Worm (Caenorhabditis elegans): Measurements from ENCODE around the gene F58E6.11.

The F58E6.11 gene

DNA sequence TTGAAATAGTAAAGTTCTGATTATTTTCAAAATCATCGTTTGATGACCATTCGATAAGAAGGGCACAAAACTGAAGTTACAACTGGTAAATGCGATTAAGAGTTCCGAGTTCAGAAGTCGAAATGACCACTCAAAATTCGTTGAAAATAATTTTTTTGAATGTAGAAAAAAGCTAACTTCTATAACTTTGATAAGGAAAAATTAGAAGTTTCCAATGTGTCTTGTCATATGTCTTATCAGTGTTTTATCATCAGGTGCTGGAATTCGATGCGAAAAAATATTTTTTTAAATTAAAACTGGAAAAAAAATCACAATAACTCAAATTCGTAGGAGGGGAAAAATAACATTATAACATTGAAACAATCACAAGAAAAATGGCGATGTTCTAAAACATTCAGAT, 32.1 kb downstream of the F58E6.11 start:
- TF ChIP-seq lsy-2 (tag; optimal IDR thresholded peaks at IDR 0.05) = no peak

DNA sequence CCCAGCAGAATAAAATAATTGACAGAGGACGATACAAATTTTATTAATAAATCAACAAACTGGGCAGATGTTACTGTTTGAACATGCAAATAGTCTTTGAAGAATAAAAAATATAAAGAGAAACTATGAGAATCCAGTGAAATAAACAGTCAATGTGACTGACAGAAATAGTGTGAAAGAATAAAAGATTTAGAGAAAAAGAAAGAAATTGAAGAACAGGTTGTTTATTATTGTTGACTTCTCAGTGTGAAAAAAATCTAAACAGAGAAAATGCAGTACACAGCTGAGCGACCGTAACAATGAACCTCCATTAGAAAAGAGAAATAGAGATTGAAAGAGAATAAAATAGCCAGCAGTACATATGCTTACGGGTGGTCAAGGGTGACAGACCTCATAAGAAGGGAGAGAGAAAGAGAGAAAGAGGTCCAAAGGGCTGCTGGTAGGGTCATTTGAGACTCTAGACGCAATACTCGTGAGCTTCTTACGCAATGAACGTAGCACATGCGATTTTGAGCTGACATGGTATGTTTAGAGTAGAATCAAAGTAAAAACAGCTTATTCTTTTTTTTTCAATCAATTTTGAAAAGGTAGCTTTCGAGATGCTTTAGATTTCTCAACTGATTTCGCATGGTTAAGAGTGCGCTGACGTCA, 33.6 kb downstream of the F58E6.11 start, which contains the start of gene slcr-46.3:
TSS of gene slcr-46.3 (minus strand) at position 86 of the 651 bp plus-strand sequence.
- TF ChIP-seq lin-13 (tag; optimal IDR thresholded peaks at IDR 0.05) (no peak), zip-8 (tag; optimal IDR thresholded peaks at IDR 0.05) (peak; percentile 84), M03D4.4 (tag; optimal IDR thresholded peaks at IDR 0.05) (peak; percentile 34), ceh-83 (GFP tag; optimal IDR thresholded peaks at IDR 0.05) (no peak), elt-1 (tag; optimal IDR thresholded peaks at IDR 0.05; ENCODE audit: borderline replicate concordance, insufficient read depth) (no peak), sptf-1 (tag; optimal IDR thresholded peaks at IDR 0.05) (no peak), ztf-11 (tag; optimal IDR thresholded peaks at IDR 0.05) (no peak), unc-120 (tag; optimal IDR thresholded peaks at IDR 0.05; ENCODE audit: poor library complexity, severe bottlenecking) (no peak), lsy-2 (tag; optimal IDR thresholded peaks at IDR 0.05) (no peak), ham-2 (GFP tag; optimal IDR thresholded peaks at IDR 0.05) (peak; percentile 32), nhr-12 (tag; optimal IDR thresholded peaks at IDR 0.05) (no peak), unc-62 (GFP tag; optimal IDR thresholded peaks at IDR 0.05) (peak; percentile 10), elt-3 (tag; optimal IDR thresholded peaks at IDR 0.05) (no peak), nhr-28 (tag; optimal IDR thresholded peaks at IDR 0.05) (no peak), bed-3 (GFP tag; optimal IDR thresholded peaks at IDR 0.05) (no peak), ceh-43 (GFP tag; optimal IDR thresholded peaks at IDR 0.05) (no peak), sem-2 (GFP tag; optimal IDR thresholded peaks at IDR 0.05) (no peak), unc-39 (tag; optimal IDR thresholded peaks at IDR 0.05) (no peak), ceh-39 (tag; optimal IDR thresholded peaks at IDR 0.05) (no peak), drap-1 (GFP tag; optimal IDR thresholded peaks at IDR 0.05) (no peak), nhr-2 (tag; optimal IDR thresholded peaks at IDR 0.05) (peak; percentile 64), ces-1 (GFP tag; optimal IDR thresholded peaks at IDR 0.05) (no peak), cnd-1 (tag; optimal IDR thresholded peaks at IDR 0.05) (no peak), lin-32 (GFP tag; optimal IDR thresholded peaks at IDR 0.05) (no peak), mab-5 (tag; optimal IDR thresholded peaks at IDR 0.05) (peak; percentile 6), mls-2 (tag; optimal IDR thresholded peaks at IDR 0.05) (no peak), snpc-4 (tag; optimal IDR thresholded peaks at IDR 0.05) (no peak), pha-4 (tag; optimal IDR thresholded peaks at IDR 0.05) (peak; percentile 43), flh-1 (GFP tag; optimal IDR thresholded peaks at IDR 0.05) (no peak), nhr-237 (tag; optimal IDR thresholded peaks at IDR 0.05) (no peak), mep-1 (tag; optimal IDR thresholded peaks at IDR 0.05) (peak; percentile 17), tbx-8 (GFP tag; optimal IDR thresholded peaks at IDR 0.05) (no peak), nhr-76 (tag; optimal IDR thresholded peaks at IDR 0.05) (no peak), hlh-1 (tag; optimal IDR thresholded peaks at IDR 0.05) (no peak), blmp-1 (tag; optimal IDR thresholded peaks at IDR 0.05) (no peak)

DNA sequence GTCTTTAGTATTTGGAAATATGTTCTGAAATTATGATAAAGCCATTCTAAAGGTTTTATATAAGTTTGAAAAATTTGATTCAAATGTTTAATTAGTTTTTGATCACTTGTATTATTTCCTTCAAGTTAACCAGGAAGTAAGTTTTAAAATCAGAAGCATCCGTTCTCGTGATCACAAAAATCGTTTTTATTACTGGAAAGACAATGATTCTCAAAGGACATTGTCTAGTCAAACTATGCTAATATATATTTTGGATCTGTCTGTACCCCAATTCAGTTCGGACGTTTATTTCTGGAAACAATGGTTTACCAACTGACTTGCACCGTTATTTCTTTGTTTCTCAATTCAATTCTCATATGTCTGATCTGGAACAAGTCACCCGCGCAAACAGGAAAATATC, 41.4 kb downstream of the F58E6.11 start, which contains the start of gene str-188:
TSS of gene str-188 (plus strand) at position 301 of the 400 bp plus-strand sequence.
- TF ChIP-seq mep-1 (tag; optimal IDR thresholded peaks at IDR 0.05) (no peak), elt-1 (tag; optimal IDR thresholded peaks at IDR 0.05; ENCODE audit: borderline replicate concordance, insufficient read depth) (no peak), elt-3 (tag; optimal IDR thresholded peaks at IDR 0.05) (no peak), sptf-1 (tag; optimal IDR thresholded peaks at IDR 0.05) (no peak), ceh-43 (GFP tag; optimal IDR thresholded peaks at IDR 0.05) (no peak), tbx-8 (GFP tag; optimal IDR thresholded peaks at IDR 0.05) (no peak), blmp-1 (tag; optimal IDR thresholded peaks at IDR 0.05) (no peak)

DNA sequence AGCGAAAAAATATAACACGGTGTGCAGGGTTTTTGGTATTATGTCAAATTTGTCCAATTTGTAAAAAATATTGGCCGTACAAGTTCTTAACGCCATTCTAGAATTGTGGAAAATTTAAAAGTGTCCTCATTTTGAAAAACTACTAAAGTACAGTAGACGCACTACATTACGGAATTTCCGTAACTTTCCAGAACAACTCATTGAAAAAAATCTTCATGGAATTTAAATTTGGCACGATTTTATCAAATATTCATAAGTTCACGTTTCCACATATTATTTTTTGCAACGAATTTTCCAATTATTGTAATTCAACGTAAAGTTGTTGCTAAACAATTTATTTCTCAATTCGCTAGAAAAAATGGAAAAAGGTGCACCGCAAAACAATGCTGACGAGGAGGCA, 42.9 kb downstream of the F58E6.11 start, which contains the start of gene F40F9.3:
TSS of gene F40F9.3 (plus strand) at position 301 of the 400 bp plus-strand sequence.
- TF ChIP-seq drap-1 (GFP tag; optimal IDR thresholded peaks at IDR 0.05) (no peak), snpc-4 (tag; optimal IDR thresholded peaks at IDR 0.05) (no peak), flh-1 (GFP tag; optimal IDR thresholded peaks at IDR 0.05) (no peak), ceh-83 (GFP tag; optimal IDR thresholded peaks at IDR 0.05) (no peak), M03D4.4 (tag; optimal IDR thresholded peaks at IDR 0.05) (no peak), lin-32 (GFP tag; optimal IDR thresholded peaks at IDR 0.05) (no peak), cnd-1 (tag; optimal IDR thresholded peaks at IDR 0.05) (no peak), ces-1 (GFP tag; optimal IDR thresholded peaks at IDR 0.05) (no peak), sem-2 (GFP tag; optimal IDR thresholded peaks at IDR 0.05) (no peak), elt-3 (tag; optimal IDR thresholded peaks at IDR 0.05) (no peak), pha-4 (tag; optimal IDR thresholded peaks at IDR 0.05) (no peak), sptf-1 (tag; optimal IDR thresholded peaks at IDR 0.05) (no peak), unc-120 (tag; optimal IDR thresholded peaks at IDR 0.05; ENCODE audit: poor library complexity, severe bottlenecking) (no peak), ceh-43 (GFP tag; optimal IDR thresholded peaks at IDR 0.05) (no peak)
